Worm (Caenorhabditis elegans) whole organism, early embryonic: ENCODE data around the gene C03A3.2.

ENCODE experiments used
- F13C5.2 ChIP-seq: sonication (generic microtip); optimal IDR thresholded peaks from 2 replicates; lab custom pipeline; 2017; ENCODE audit warnings: mild to moderate bottlenecking, missing genetic modification characterization, inconsistent platforms, missing compliant biosample characterization
- aly-1 ChIP-seq: sonication (generic microtip); optimal IDR thresholded peaks from 2 replicates; lab custom pipeline; 2016; ENCODE audit warnings: missing genetic modification characterization, missing compliant biosample characterization
- ama-1 ChIP-seq: fragments of 150-350 bp; optimal IDR thresholded peaks from 2 replicates; lab custom pipeline; 2014
- ceh-13 ChIP-seq: fragments of 200-800 bp; sonication (Bioruptor generic); optimal IDR thresholded peaks from 2 replicates; lab custom pipeline; 2018; ENCODE audit warnings: mild to moderate bottlenecking, missing genetic modification characterization, missing compliant biosample characterization
- ceh-36 ChIP-seq: sonication (generic microtip); optimal IDR thresholded peaks from 2 replicates; lab custom pipeline; 2016; ENCODE audit warnings: missing genetic modification characterization, inconsistent platforms, missing compliant biosample characterization
- ets-7 ChIP-seq: sonication (generic microtip); optimal IDR thresholded peaks from 2 replicates; lab custom pipeline; 2016; ENCODE audit warnings: missing genotype, missing genetic modification characterization, missing compliant biosample characterization
- flt-1 ChIP-seq: fragments of 200-800 bp; sonication (Bioruptor generic); IDR thresholded peaks from 2 replicates; pipeline ENCODE4 v1.3.6; 2022; ENCODE audit warnings: missing genetic modification characterization, missing compliant biosample characterization
- hmg-4 ChIP-seq: fragments of 200-800 bp; sonication (Bioruptor generic); optimal IDR thresholded peaks from 2 replicates; lab custom pipeline; 2018; ENCODE audit warnings: mild to moderate bottlenecking, missing genetic modification characterization, missing compliant biosample characterization
- hnd-1 ChIP-seq: sonication (generic microtip); optimal IDR thresholded peaks from 2 replicates; lab custom pipeline; 2016; ENCODE audit warnings: missing genetic modification characterization, missing compliant biosample characterization
- pes-1 ChIP-seq: fragments of 200-800 bp; sonication (Bioruptor generic); IDR thresholded peaks from 2 replicates; pipeline ENCODE4 v1.3.6; 2022; ENCODE audit warnings: missing genetic modification reagents, missing genetic modification characterization, missing compliant biosample characterization
- tra-4 ChIP-seq: sonication (generic microtip); optimal IDR thresholded peaks from 2 replicates; lab custom pipeline; 2017; ENCODE audit warnings: missing genetic modification characterization, missing compliant biosample characterization

DNA sequence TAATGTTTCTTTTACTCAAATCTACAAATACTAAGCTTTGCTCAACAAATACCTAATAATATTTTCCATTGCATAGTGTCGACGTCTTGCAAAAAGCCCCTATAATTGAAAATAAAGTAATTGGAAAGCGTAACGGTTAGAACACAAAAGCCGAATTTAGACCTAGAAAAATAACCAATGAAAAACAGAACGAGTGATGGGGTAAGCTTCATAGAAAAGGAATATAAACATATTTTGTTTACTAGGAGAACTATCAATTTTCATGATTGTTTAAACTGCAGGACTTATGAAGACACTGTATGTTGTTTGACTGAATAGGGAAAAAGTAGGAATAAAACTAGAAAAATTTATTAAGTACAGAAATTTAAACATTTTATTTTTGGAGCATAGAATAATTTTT lies 23.6 kb downstream of the C03A3.2 start, which contains the start of gene F38B2.3:
- TF ChIP-seq ama-1 (lab: Kevin White, UChicago) (no peak), ceh-36 (no peak), pes-1 (GFP tag; lab: Robert Waterston, UW) (no peak), aly-1 (tag; lab: Kevin White, UChicago) (no peak), hmg-4 (no peak), F13C5.2 (no peak), ceh-13 (no peak), hnd-1 (tag; lab: Kevin White, UChicago) (no peak), ets-7 (tag; lab: Kevin White, UChicago) (no peak), flt-1 (GFP tag; lab: Robert Waterston, UW) (no peak), tra-4 (no peak)
